Worm (Caenorhabditis elegans) whole organism, L2 larva: ENCODE results near the gene rpt-1.
A peak's percentile ranks its signal among the peaks of the same experiment; 100 is the strongest.

ENCODE experiments used
- C34F6.9 ChIP-seq: fragments of 150-350 bp; optimal IDR thresholded peaks from 2 replicates; lab custom pipeline; 2014; ENCODE audit warnings: missing biosample characterization, missing genetic modification characterization
- F13H6.1 ChIP-seq: sonication (generic microtip); optimal IDR thresholded peaks from 2 replicates; lab custom pipeline; 2016; ENCODE audit warnings: missing genetic modification characterization, missing compliant biosample characterization
- R02D3.7 ChIP-seq: fragments of 150-350 bp; optimal IDR thresholded peaks from 2 replicates; lab custom pipeline; 2014; ENCODE audit warnings: missing biosample characterization, missing genetic modification characterization
- Y55F3AM.14 ChIP-seq: fragments of 200-800 bp; sonication (Bioruptor generic); optimal IDR thresholded peaks from 2 replicates; lab custom pipeline; 2018; ENCODE audit warnings: mild to moderate bottlenecking, missing genetic modification characterization, missing compliant biosample characterization
- ZK546.5 ChIP-seq: sonication (generic microtip); optimal IDR thresholded peaks from 2 replicates; lab custom pipeline; 2017; ENCODE audit warnings: missing biosample characterization, missing genetic modification characterization
- alr-1 ChIP-seq: fragments of 150-350 bp; optimal IDR thresholded peaks from 2 replicates; lab custom pipeline; 2014; ENCODE audit warnings: missing biosample characterization, missing genetic modification characterization
- aly-2 ChIP-seq: fragments of 150-350 bp; optimal IDR thresholded peaks from 2 replicates; lab custom pipeline; 2014; ENCODE audit warnings: missing biosample characterization, missing genetic modification characterization
- ama-1 ChIP-seq: fragments of 150-350 bp; optimal IDR thresholded peaks from 2 replicates; lab custom pipeline; 2018; ENCODE audit warnings: inconsistent platforms
- blmp-1 ChIP-seq: sonication (generic microtip); optimal IDR thresholded peaks from 2 replicates; lab custom pipeline; 2017; ENCODE audit warnings: missing genetic modification characterization, mild to moderate bottlenecking, missing compliant biosample characterization, antibody characterized with exemption, moderate library complexity; ENCODE audit not compliant: insufficient read depth
- ceh-16 ChIP-seq: fragments of 150-350 bp; optimal IDR thresholded peaks from 2 replicates; lab custom pipeline; 2014; ENCODE audit warnings: missing biosample characterization, missing genetic modification characterization
- ceh-82 ChIP-seq: fragments of 150-350 bp; optimal IDR thresholded peaks from 2 replicates; lab custom pipeline; 2014; ENCODE audit warnings: missing biosample characterization, missing genetic modification characterization
- crh-2 ChIP-seq: sonication (generic microtip); optimal IDR thresholded peaks from 2 replicates; lab custom pipeline; 2017; ENCODE audit warnings: missing biosample characterization, missing genetic modification characterization
- dmd-4 ChIP-seq: sonication (generic microtip); optimal IDR thresholded peaks from 2 replicates; lab custom pipeline; 2017; ENCODE audit warnings: missing biosample characterization, missing genetic modification characterization
- egl-27 ChIP-seq: sonication (generic microtip); optimal IDR thresholded peaks from 3 replicates; lab custom pipeline; 2017; ENCODE audit warnings: missing biosample characterization, missing genetic modification reagents, missing genetic modification characterization
- elt-1 ChIP-seq: fragments of 150-350 bp; optimal IDR thresholded peaks from 2 replicates; lab custom pipeline; 2014; ENCODE audit warnings: missing biosample characterization, missing genetic modification characterization
- elt-3 ChIP-seq: sonication (generic microtip); optimal IDR thresholded peaks from 2 replicates; lab custom pipeline; 2017; ENCODE audit warnings: missing biosample characterization, missing genetic modification characterization
- fos-1 ChIP-seq: fragments of 150-350 bp; optimal IDR thresholded peaks from 2 replicates; lab custom pipeline; 2014; ENCODE audit warnings: missing biosample characterization, missing genetic modification characterization
- gmeb-1 ChIP-seq: fragments of 150-350 bp; optimal IDR thresholded peaks from 2 replicates; lab custom pipeline; 2014; ENCODE audit warnings: missing biosample characterization, missing genetic modification characterization
- lin-11 ChIP-seq: fragments of 150-350 bp; sonication (generic microtip); optimal IDR thresholded peaks from 2 replicates; lab custom pipeline; 2014; ENCODE audit warnings: missing biosample characterization, missing genetic modification characterization, inconsistent platforms, mixed read lengths
- lin-13 ChIP-seq: fragments of 150-350 bp; optimal IDR thresholded peaks from 2 replicates; lab custom pipeline; 2014; ENCODE audit warnings: missing biosample characterization, missing genetic modification reagents, missing genetic modification characterization
- lin-39 ChIP-seq: fragments of 150-350 bp; optimal IDR thresholded peaks from 2 replicates; lab custom pipeline; 2014; ENCODE audit warnings: missing biosample characterization, missing genetic modification reagents, missing genetic modification characterization
- lsy-2 ChIP-seq, 2 experiments: fragments of 150-350 bp in 1 of 2; sonication (generic microtip) in 1 of 2; optimal IDR thresholded peaks; 2 replicates each; lab custom pipeline; 2014 to 2017; ENCODE audit warnings: missing biosample characterization in 2 of 2, missing genetic modification characterization in 2 of 2
- mab-5 ChIP-seq: fragments of 150-350 bp; optimal IDR thresholded peaks from 2 replicates; lab custom pipeline; 2014; ENCODE audit warnings: missing biosample characterization, missing genetic modification characterization
- mbf-1 ChIP-seq: sonication (generic microtip); optimal IDR thresholded peaks from 2 replicates; lab custom pipeline; 2017; ENCODE audit warnings: missing biosample characterization, missing genetic modification characterization
- mdl-1 ChIP-seq, 2 experiments: fragments of 150-350 bp in 1 of 2; sonication (generic microtip) in 1 of 2; optimal IDR thresholded peaks; 2 replicates each; lab custom pipeline; 2017; ENCODE audit warnings: missing biosample characterization in 2 of 2, missing genetic modification characterization in 2 of 2
- nhr-10 ChIP-seq: sonication (generic microtip); optimal IDR thresholded peaks from 2 replicates; lab custom pipeline; 2017; ENCODE audit warnings: missing biosample characterization, missing genetic modification characterization
- nhr-11 ChIP-seq: fragments of 150-350 bp; optimal IDR thresholded peaks from 2 replicates; lab custom pipeline; 2014; ENCODE audit warnings: missing biosample characterization, missing genetic modification characterization
- nhr-12 ChIP-seq: fragments of 150-350 bp; optimal IDR thresholded peaks from 2 replicates; lab custom pipeline; 2014; ENCODE audit warnings: missing biosample characterization, missing genetic modification characterization
- nhr-129 ChIP-seq: fragments of 150-350 bp; optimal IDR thresholded peaks from 2 replicates; lab custom pipeline; 2014; ENCODE audit warnings: missing biosample characterization, missing genetic modification characterization
- nhr-21 ChIP-seq: fragments of 150-350 bp; optimal IDR thresholded peaks from 2 replicates; lab custom pipeline; 2014; ENCODE audit warnings: missing biosample characterization, missing genetic modification characterization
- nhr-23 ChIP-seq: fragments of 150-350 bp; optimal IDR thresholded peaks from 2 replicates; lab custom pipeline; 2014; ENCODE audit warnings: missing biosample characterization, missing genetic modification reagents, missing genetic modification characterization
- nhr-237 ChIP-seq: fragments of 150-350 bp; optimal IDR thresholded peaks from 2 replicates; lab custom pipeline; 2014; ENCODE audit warnings: missing biosample characterization, missing genetic modification characterization
- nhr-25 ChIP-seq: fragments of 150-350 bp; sonication (generic microtip); optimal IDR thresholded peaks from 3 replicates; lab custom pipeline; 2014; ENCODE audit warnings: missing biosample characterization, missing genetic modification characterization
- nhr-6 ChIP-seq: fragments of 150-350 bp; optimal IDR thresholded peaks from 2 replicates; lab custom pipeline; 2014; ENCODE audit warnings: missing biosample characterization, missing genetic modification characterization
- nhr-77 ChIP-seq: fragments of 150-350 bp; optimal IDR thresholded peaks from 2 replicates; lab custom pipeline; 2014; ENCODE audit warnings: missing biosample characterization, missing genetic modification characterization
- peb-1 ChIP-seq: fragments of 150-350 bp; optimal IDR thresholded peaks from 2 replicates; lab custom pipeline; 2014; ENCODE audit warnings: missing biosample characterization, missing genetic modification characterization
- sem-4 ChIP-seq: fragments of 150-350 bp; optimal IDR thresholded peaks from 2 replicates; lab custom pipeline; 2014; ENCODE audit warnings: missing biosample characterization, missing genetic modification reagents, missing genetic modification characterization
- skn-1 ChIP-seq: sonication (generic microtip); optimal IDR thresholded peaks from 2 replicates; lab custom pipeline; 2017; ENCODE audit warnings: missing biosample characterization, missing genetic modification characterization
- sma-3 ChIP-seq: sonication (generic microtip); optimal IDR thresholded peaks from 2 replicates; lab custom pipeline; 2016; ENCODE audit warnings: missing genetic modification reagents, missing genetic modification characterization, missing compliant biosample characterization
- sma-9 ChIP-seq, 2 experiments: fragments of 150-350 bp in 1 of 2; sonication (generic microtip) in 1 of 2; optimal IDR thresholded peaks; 2 replicates each; lab custom pipeline; 2014 to 2016; ENCODE audit warnings: missing genetic modification characterization in 2 of 2, mild to moderate bottlenecking in 1 of 2, missing biosample characterization in 1 of 2, missing compliant biosample characterization in 1 of 2, missing genetic modification reagents in 1 of 2, moderate library complexity in 1 of 2
- snpc-4 ChIP-seq: fragments of 150-350 bp; optimal IDR thresholded peaks from 2 replicates; lab custom pipeline; 2014; ENCODE audit warnings: missing biosample characterization, missing genetic modification characterization
- unc-39 ChIP-seq: fragments of 150-350 bp; optimal IDR thresholded peaks from 2 replicates; lab custom pipeline; 2014; ENCODE audit warnings: missing biosample characterization, missing genetic modification characterization
- unc-55 ChIP-seq: fragments of 150-350 bp; sonication (generic microtip); optimal IDR thresholded peaks from 3 replicates; lab custom pipeline; 2014; ENCODE audit warnings: missing biosample characterization, missing genetic modification reagents, missing genetic modification characterization
- unc-62 ChIP-seq: fragments of 150-350 bp; optimal IDR thresholded peaks from 2 replicates; lab custom pipeline; 2014; ENCODE audit warnings: missing biosample characterization, missing genetic modification reagents, missing genetic modification characterization
- zag-1 ChIP-seq: fragments of 150-350 bp; optimal IDR thresholded peaks from 2 replicates; lab custom pipeline; 2014; ENCODE audit warnings: missing biosample characterization, missing genetic modification characterization
- ztf-1 ChIP-seq: fragments of 200-800 bp; sonication (Bioruptor generic); conservative IDR thresholded peaks from 2 replicates; pipeline ENCODE4 v1.3.6; 2022; ENCODE audit warnings: missing genetic modification characterization, missing compliant biosample characterization
- ztf-11 ChIP-seq: sonication (generic microtip); optimal IDR thresholded peaks from 2 replicates; lab custom pipeline; 2017; ENCODE audit warnings: missing biosample characterization, missing genetic modification characterization
- ztf-4 ChIP-seq: fragments of 150-350 bp; optimal IDR thresholded peaks from 2 replicates; lab custom pipeline; 2014; ENCODE audit warnings: missing biosample characterization, missing genetic modification characterization

The rpt-1 gene

ce11 chrV:11982309-11982708, at the start of gene rpt-1:
Gene rpt-1, minus strand, starts transcription at chrV:11982397.
- no peak for TF ChIP-seq mbf-1 (tag; lab: Kevin White, UChicago)
- no peak for TF ChIP-seq unc-39
- peak; percentile 49 for TF ChIP-seq ama-1
- peak; percentile 35 to 77 for TF ChIP-seq lsy-2 (tag; optimal IDR thresholded peaks at IDR 0.05; lab: Kevin White, UChicago)
- TF ChIP-seq C34F6.9 (tag; lab: Kevin White, UChicago): peak; percentile 88
- peak; percentile 92 for TF ChIP-seq snpc-4 (tag; lab: Kevin White, UChicago)
- no peak for TF ChIP-seq nhr-12
- TF ChIP-seq elt-3 (tag; lab: Kevin White, UChicago): no peak
- TF ChIP-seq nhr-6: no peak
- TF ChIP-seq nhr-21 (tag; lab: Kevin White, UChicago): peak; percentile 33
- no peak for TF ChIP-seq zag-1
- TF ChIP-seq dmd-4 (tag; lab: Kevin White, UChicago): no peak
- TF ChIP-seq ztf-4 (tag; lab: Kevin White, UChicago): peak; percentile 10
- no peak for TF ChIP-seq nhr-10 (tag; lab: Kevin White, UChicago)
- TF ChIP-seq skn-1 (tag; lab: Kevin White, UChicago): peak; percentile 82
- TF ChIP-seq lin-39: no peak
- TF ChIP-seq nhr-23 (tag; lab: Kevin White, UChicago): no peak
- no peak for TF ChIP-seq unc-62 (GFP tag; lab: Kevin White, UChicago)
- TF ChIP-seq mab-5 (tag; lab: Kevin White, UChicago): no peak
- TF ChIP-seq mdl-1 (tag; optimal IDR thresholded peaks at IDR 0.05; lab: Kevin White, UChicago): no peak
- TF ChIP-seq blmp-1 (tag; lab: Kevin White, UChicago): no peak
- peak; percentile 50 for TF ChIP-seq nhr-129 (tag; lab: Kevin White, UChicago)
- peak; percentile 80 for TF ChIP-seq unc-55 (GFP tag; lab: Kevin White, UChicago)
- no peak for TF ChIP-seq Y55F3AM.14 (GFP tag; lab: Kevin White, UChicago)
- peak; percentile 24 for TF ChIP-seq lin-11 (tag; lab: Kevin White, UChicago)
- TF ChIP-seq ceh-82 (tag; lab: Kevin White, UChicago): no peak
- TF ChIP-seq egl-27: no peak
- peak; percentile 56 for TF ChIP-seq nhr-25 (tag; lab: Kevin White, UChicago)
- no peak for TF ChIP-seq elt-1 (tag; lab: Kevin White, UChicago)
- no peak for TF ChIP-seq nhr-77 (tag; lab: Kevin White, UChicago)
- no peak for TF ChIP-seq aly-2 (tag; lab: Kevin White, UChicago)
- TF ChIP-seq ztf-11 (tag; lab: Kevin White, UChicago): no peak
- TF ChIP-seq lin-13 (GFP tag; lab: Kevin White, UChicago): peak; percentile 54
- TF ChIP-seq R02D3.7 (tag; lab: Kevin White, UChicago): no peak
- no peak for TF ChIP-seq ceh-16 (tag; lab: Kevin White, UChicago)
- TF ChIP-seq peb-1 (tag; lab: Kevin White, UChicago): no peak
- TF ChIP-seq ZK546.5: no peak
- TF ChIP-seq fos-1: peak; percentile 37
- no peak for TF ChIP-seq alr-1 (tag; lab: Kevin White, UChicago)
- peak; percentile 26 for TF ChIP-seq F13H6.1 (tag; lab: Kevin White, UChicago)
- peak; percentile 50 for TF ChIP-seq crh-2 (tag; lab: Kevin White, UChicago)
- TF ChIP-seq sma-3 (GFP tag; lab: Kevin White, UChicago): peak; percentile 70
- no peak for TF ChIP-seq ztf-1
- TF ChIP-seq sma-9 (GFP tag; optimal IDR thresholded peaks at IDR 0.05; lab: Kevin White, UChicago): peak; percentile 65
- TF ChIP-seq sma-9 (tag; optimal IDR thresholded peaks at IDR 0.05; lab: Kevin White, UChicago): no peak
- TF ChIP-seq gmeb-1 (tag; lab: Kevin White, UChicago): peak; percentile 90
- TF ChIP-seq nhr-11 (tag; lab: Kevin White, UChicago): no peak
- peak; percentile 15 for TF ChIP-seq sem-4
- no peak for TF ChIP-seq nhr-237 (tag; lab: Kevin White, UChicago)
